Worm (Caenorhabditis elegans) whole organism, L3 larva: ENCODE data around the gene acs-5.

Experiments
- R02D3.7 ChIP-seq: fragments of 150-350 bp; optimal IDR thresholded peaks from 2 replicates; lab custom pipeline; 2014; ENCODE audit warnings: missing biosample characterization, missing genetic modification characterization
- ceh-28 ChIP-seq: fragments of 150-350 bp; optimal IDR thresholded peaks from 2 replicates; lab custom pipeline; 2014; ENCODE audit warnings: missing biosample characterization, missing genetic modification reagents, missing genetic modification characterization
- ceh-82 ChIP-seq: fragments of 150-350 bp; optimal IDR thresholded peaks from 2 replicates; lab custom pipeline; 2014; ENCODE audit warnings: missing biosample characterization, missing genetic modification characterization
- ceh-9 ChIP-seq: sonication (generic microtip); optimal IDR thresholded peaks from 2 replicates; lab custom pipeline; 2018; ENCODE audit warnings: missing biosample characterization, missing genetic modification characterization
- daf-12 ChIP-seq: fragments of 150-350 bp; optimal IDR thresholded peaks from 2 replicates; lab custom pipeline; 2014; ENCODE audit warnings: missing biosample characterization, missing genetic modification reagents, missing genetic modification characterization
- egl-27 ChIP-seq: sonication (generic microtip); optimal IDR thresholded peaks from 4 replicates; lab custom pipeline; 2017; ENCODE audit warnings: missing biosample characterization, missing genetic modification reagents, missing genetic modification characterization
- egl-5 ChIP-seq: fragments of 150-350 bp; optimal IDR thresholded peaks from 2 replicates; lab custom pipeline; 2017; ENCODE audit warnings: missing biosample characterization, missing genetic modification reagents, missing genetic modification characterization, inconsistent platforms
- elt-1 ChIP-seq: fragments of 150-350 bp; optimal IDR thresholded peaks from 2 replicates; lab custom pipeline; 2014; ENCODE audit warnings: missing biosample characterization, missing genetic modification characterization
- elt-2 ChIP-seq: sonication (generic microtip); optimal IDR thresholded peaks from 2 replicates; lab custom pipeline; 2016; ENCODE audit warnings: missing genetic modification reagents, mild to moderate bottlenecking, missing genetic modification characterization, missing compliant biosample characterization
- elt-3 ChIP-seq, 3 experiments: fragments of 150-350 bp in 1 of 3; sonication (generic microtip) in 2 of 3; optimal IDR thresholded peaks; 2 replicates in 2 of 3; 4 replicates in 1 of 3; lab custom pipeline; 2014 to 2017; ENCODE audit warnings: missing biosample characterization in 3 of 3, missing genetic modification characterization in 3 of 3
- eor-1 ChIP-seq, 2 experiments: fragments of 150-350 bp; optimal IDR thresholded peaks; 2 replicates each; lab custom pipeline; 2014 to 2018; ENCODE audit warnings: missing biosample characterization in 2 of 2, missing genetic modification characterization in 2 of 2
- fkh-10 ChIP-seq: sonication (generic microtip); optimal IDR thresholded peaks from 2 replicates; lab custom pipeline; 2017; ENCODE audit warnings: missing biosample characterization, missing genetic modification reagents, missing genetic modification characterization
- fkh-2 ChIP-seq: fragments of 150-350 bp; optimal IDR thresholded peaks from 2 replicates; lab custom pipeline; 2014; ENCODE audit warnings: missing biosample characterization, missing genetic modification reagents, missing genetic modification characterization
- jun-1 ChIP-seq: fragments of 150-350 bp; optimal IDR thresholded peaks from 2 replicates; lab custom pipeline; 2014; ENCODE audit warnings: missing biosample characterization, missing genetic modification reagents, missing genetic modification characterization
- lin-15B ChIP-seq: fragments of 150-350 bp; optimal IDR thresholded peaks from 2 replicates; lab custom pipeline; 2014; ENCODE audit warnings: missing biosample characterization, missing genetic modification characterization
- lin-39 ChIP-seq: fragments of 150-350 bp; optimal IDR thresholded peaks from 2 replicates; lab custom pipeline; 2018; ENCODE audit warnings: missing biosample characterization, missing genetic modification reagents, missing genetic modification characterization
- lsy-12 ChIP-seq: sonication (generic microtip); optimal IDR thresholded peaks from 2 replicates; lab custom pipeline; 2016; ENCODE audit warnings: mild to moderate bottlenecking, missing genetic modification characterization, missing compliant biosample characterization
- mdl-1 ChIP-seq: fragments of 150-350 bp; optimal IDR thresholded peaks from 2 replicates; lab custom pipeline; 2014; ENCODE audit warnings: missing biosample characterization, missing genetic modification characterization
- mml-1 ChIP-seq: fragments of 150-350 bp; sonication (generic microtip); optimal IDR thresholded peaks from 3 replicates; lab custom pipeline; 2014; ENCODE audit warnings: missing biosample characterization, missing genetic modification characterization
- nfya-1 ChIP-seq: sonication (generic microtip); optimal IDR thresholded peaks from 2 replicates; lab custom pipeline; 2017; ENCODE audit warnings: missing genetic modification characterization, mild to moderate bottlenecking, missing compliant biosample characterization, antibody characterized with exemption, moderate library complexity; ENCODE audit not compliant: insufficient read depth
- nhr-11 ChIP-seq: fragments of 150-350 bp; optimal IDR thresholded peaks from 2 replicates; lab custom pipeline; 2014; ENCODE audit warnings: missing biosample characterization, missing genetic modification characterization
- nhr-12 ChIP-seq: fragments of 150-350 bp; optimal IDR thresholded peaks from 2 replicates; lab custom pipeline; 2014; ENCODE audit warnings: missing biosample characterization, missing genetic modification characterization
- nhr-237 ChIP-seq: fragments of 150-350 bp; optimal IDR thresholded peaks from 2 replicates; lab custom pipeline; 2014; ENCODE audit warnings: missing biosample characterization, missing genetic modification characterization
- nhr-25 ChIP-seq: sonication (generic microtip); optimal IDR thresholded peaks from 2 replicates; lab custom pipeline; 2017; ENCODE audit warnings: missing biosample characterization, missing genetic modification characterization
- nhr-28 ChIP-seq: fragments of 150-350 bp; optimal IDR thresholded peaks from 2 replicates; lab custom pipeline; 2014; ENCODE audit warnings: missing biosample characterization, missing genetic modification characterization
- nhr-43 ChIP-seq: sonication (generic microtip); optimal IDR thresholded peaks from 2 replicates; lab custom pipeline; 2016; ENCODE audit warnings: mild to moderate bottlenecking, missing genetic modification characterization, missing compliant biosample characterization; ENCODE audit not compliant: poor library complexity, severe bottlenecking
- nhr-67 ChIP-seq: fragments of 150-350 bp; optimal IDR thresholded peaks from 2 replicates; lab custom pipeline; 2014; ENCODE audit warnings: missing biosample characterization, missing genetic modification characterization
- nhr-76 ChIP-seq: fragments of 150-350 bp; sonication (generic microtip); optimal IDR thresholded peaks from 5 replicates; lab custom pipeline; 2014; ENCODE audit warnings: missing biosample characterization, missing genetic modification characterization
- pha-4 ChIP-seq: fragments of 150-350 bp; optimal IDR thresholded peaks from 2 replicates; lab custom pipeline; 2014; ENCODE audit warnings: missing biosample characterization, missing genetic modification reagents, missing genetic modification characterization
- sea-2 ChIP-seq: fragments of 150-350 bp; sonication (generic microtip); optimal IDR thresholded peaks from 4 replicates; lab custom pipeline; 2014; ENCODE audit warnings: missing biosample characterization, missing genetic modification reagents, missing genetic modification characterization
- skn-1 ChIP-seq: fragments of 150-350 bp; optimal IDR thresholded peaks from 2 replicates; lab custom pipeline; 2014; ENCODE audit warnings: missing biosample characterization, missing genetic modification characterization
- unc-39 ChIP-seq: sonication (generic microtip); optimal IDR thresholded peaks from 4 replicates; lab custom pipeline; 2017; ENCODE audit warnings: missing biosample characterization, missing genetic modification characterization
- unc-62 ChIP-seq: fragments of 150-350 bp; sonication (generic microtip); optimal IDR thresholded peaks from 4 replicates; lab custom pipeline; 2014; ENCODE audit warnings: missing biosample characterization, missing genetic modification reagents, missing genetic modification characterization
- ztf-11 ChIP-seq: fragments of 150-350 bp; optimal IDR thresholded peaks from 2 replicates; lab custom pipeline; 2014; ENCODE audit warnings: missing biosample characterization, missing genetic modification characterization

acs-5 gene

ce11 chrIII:13543434-13543833 lies at the start of gene acs-5:
TSS of gene acs-5 (minus strand) at chrIII:13543534.
- no peak for TF ChIP-seq ztf-11 (tag; lab: Kevin White, UChicago)

- no peak for TF ChIP-seq egl-27
- no peak for TF ChIP-seq mdl-1
- TF ChIP-seq unc-62 (GFP tag; lab: Kevin White, UChicago) = no peak
- no peak for TF ChIP-seq elt-2 (tag; lab: Kevin White, UChicago)
These were observed 38.4 kb upstream of the acs-5 start for ce11 chrIII:13581727-13582126.

ce11 chrIII:13580538-13580937 lies 37.2 kb upstream of the acs-5 start, which contains the start of gene T05D4.5:
TSS of gene T05D4.5 (plus strand) at chrIII:13580838.
- TF ChIP-seq ztf-11 (tag; lab: Kevin White, UChicago) (no peak), nhr-237 (tag; lab: Kevin White, UChicago) (no peak), sea-2 (GFP tag; lab: Kevin White, UChicago) (no peak), daf-12 (tag; lab: Kevin White, UChicago) (no peak), unc-39 (tag; lab: Kevin White, UChicago) (no peak), elt-1 (tag; lab: Kevin White, UChicago) (no peak), nhr-25 (tag; lab: Kevin White, UChicago) (no peak), elt-2 (tag; lab: Kevin White, UChicago) (no peak), mml-1 (no peak), pha-4 (tag; lab: Kevin White, UChicago) (no peak), eor-1 (tag; optimal IDR thresholded peaks at IDR 0.05; lab: Kevin White, UChicago) (no peak), skn-1 (tag; lab: Kevin White, UChicago) (no peak), egl-5 (tag; lab: Kevin White, UChicago) (no peak), nfya-1 (tag; lab: Kevin White, UChicago) (no peak), lin-39 (tag; lab: Kevin White, UChicago) (no peak), ceh-9 (tag; lab: Kevin White, UChicago) (no peak), nhr-28 (tag; lab: Kevin White, UChicago) (no peak), jun-1 (tag; lab: Kevin White, UChicago) (no peak), nhr-76 (no peak)
- TF ChIP-seq, all 47 proteins: peak for 0

- TF ChIP-seq skn-1 (tag; lab: Kevin White, UChicago) (no peak), nhr-43 (tag; lab: Kevin White, UChicago) (no peak), nhr-11 (tag; lab: Kevin White, UChicago) (no peak), mml-1 (no peak), nhr-67 (tag; lab: Kevin White, UChicago) (no peak), jun-1 (tag; lab: Kevin White, UChicago) (no peak), lin-15B (no peak), nfya-1 (tag; lab: Kevin White, UChicago) (no peak), nhr-25 (tag; lab: Kevin White, UChicago) (no peak), nhr-237 (tag; lab: Kevin White, UChicago) (no peak), elt-3 (tag; optimal IDR thresholded peaks at IDR 0.05; lab: Kevin White, UChicago) (no peak), ceh-82 (no peak), fkh-2 (tag; lab: Kevin White, UChicago) (no peak), ztf-11 (tag; lab: Kevin White, UChicago) (no peak), lsy-12 (tag; lab: Kevin White, UChicago) (no peak), sea-2 (GFP tag; lab: Kevin White, UChicago) (no peak), unc-39 (tag; lab: Kevin White, UChicago) (no peak), ceh-28 (tag; lab: Kevin White, UChicago) (no peak), elt-2 (tag; lab: Kevin White, UChicago) (no peak), R02D3.7 (tag; lab: Kevin White, UChicago) (no peak)
These were observed 36.7 kb upstream of the acs-5 start for ce11 chrIII:13580076-13580475.

- TF ChIP-seq unc-39 (tag; lab: Kevin White, UChicago) = no peak
- TF ChIP-seq daf-12 (tag; lab: Kevin White, UChicago) = no peak
- no peak for TF ChIP-seq eor-1 (tag; optimal IDR thresholded peaks at IDR 0.05; lab: Kevin White, UChicago)
- no peak for TF ChIP-seq skn-1 (tag; lab: Kevin White, UChicago)
- no peak for TF ChIP-seq nhr-67 (tag; lab: Kevin White, UChicago)
- TF ChIP-seq fkh-10 (GFP tag; lab: Kevin White, UChicago) = no peak
- TF ChIP-seq nhr-12 (tag; lab: Kevin White, UChicago) = no peak
These were observed 32.4 kb upstream of the acs-5 start, which contains the start of gene osm-7 for ce11 chrIII:13575610-13576232. TSS of gene osm-7 (plus strand) at chrIII:13576182.
